Fruit fly (Drosophila melanogaster): ENCODE data around the gene CG31635.

Gene CG31635

DNA sequence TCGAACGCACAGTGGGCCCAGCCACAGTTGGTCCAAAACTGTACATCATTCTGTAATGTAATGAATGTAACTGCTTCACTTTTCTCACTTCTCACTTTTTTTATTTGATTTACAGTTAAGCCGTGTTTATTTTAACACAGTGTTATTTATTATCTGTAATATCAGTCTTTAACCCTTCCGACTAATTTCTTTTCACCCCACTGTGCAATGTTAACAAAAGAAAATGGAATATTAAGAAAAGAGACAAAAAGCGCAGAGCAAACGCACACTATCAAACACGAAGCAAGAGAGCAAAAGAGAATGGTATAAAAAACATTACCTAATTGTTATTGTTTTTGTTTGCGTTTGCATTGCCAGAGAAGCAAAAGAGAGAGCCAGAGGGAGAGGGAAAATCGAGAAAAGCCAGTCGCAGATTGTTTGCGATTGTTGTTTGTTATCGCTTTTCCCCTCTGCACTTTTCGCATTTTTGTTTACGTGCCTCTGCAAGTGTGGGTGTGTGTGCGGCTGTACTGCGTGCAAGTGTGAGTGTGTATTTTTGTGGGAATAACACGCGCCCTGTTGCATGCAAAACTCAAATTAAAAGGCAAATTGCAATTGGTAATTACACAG is 1.7 kb downstream of the CG31635 start (continued):
- TF ChIP-seq CG6272 (GFP tag; IDR thresholded peaks at IDR 0.05): peak; percentile 93
- peak; percentile 97 for TF ChIP-seq Pdp1 (GFP tag; optimal IDR thresholded peaks at IDR 0.05)
- peak; percentile 98 for TF ChIP-seq CG32767 (GFP tag; IDR thresholded peaks at IDR 0.05)
- peak; percentile 97 for TF ChIP-seq chm (GFP tag; IDR thresholded peaks at IDR 0.05)
- TF ChIP-seq pita (GFP tag; optimal IDR thresholded peaks at IDR 0.05): no peak
- TF ChIP-seq CG11398 (GFP tag; optimal IDR thresholded peaks at IDR 0.05): peak; percentile 99
- peak; percentile 95 for TF ChIP-seq CG8359 (GFP tag; optimal IDR thresholded peaks at IDR 0.05; ENCODE audit: borderline replicate concordance)
- TF ChIP-seq esg (GFP tag; conservative IDR thresholded peaks at IDR 0.05): peak; percentile 96
- TF ChIP-seq CG12744 (GFP tag; optimal IDR thresholded peaks at IDR 0.05): peak; percentile 97
- TF ChIP-seq Xrp1 (GFP tag; IDR thresholded peaks at IDR 0.05): peak; percentile 98
- peak; percentile 95 for TF ChIP-seq jigr1 (GFP tag; IDR thresholded peaks at IDR 0.05)
- peak; percentile 97 for TF ChIP-seq CG3281 (GFP tag; optimal IDR thresholded peaks at IDR 0.05)
- TF ChIP-seq slp2 (GFP tag; optimal IDR thresholded peaks at IDR 0.05): peak; percentile 98
- peak; percentile 99 for TF ChIP-seq odd (GFP tag; optimal IDR thresholded peaks at IDR 0.05)
- TF ChIP-seq CG1647 (GFP tag; optimal IDR thresholded peaks at IDR 0.05): peak; percentile 97
- peak; percentile 98 for TF ChIP-seq CG2120 (GFP tag; optimal IDR thresholded peaks at IDR 0.05)
- peak in 1 of 3 experiments; percentile 97 for TF ChIP-seq lola (GFP tag; optimal IDR thresholded peaks at IDR 0.05)
- TF ChIP-seq Lhr (GFP tag; optimal IDR thresholded peaks at IDR 0.05): peak; percentile 95
- peak; percentile 98 for TF ChIP-seq nau (GFP tag; optimal IDR thresholded peaks at IDR 0.05)
- peak; percentile 96 for TF ChIP-seq cwo (GFP tag; optimal IDR thresholded peaks at IDR 0.05)
- peak; percentile 84; the same call in 2 of the 3 replicates for TF ChIP-seq CG11560 (tag; IDR thresholded peaks at IDR 0.05)
- peak; percentile 96 for TF ChIP-seq NFAT (GFP tag; IDR thresholded peaks at IDR 0.05)
- TF ChIP-seq TFAM (GFP tag; optimal IDR thresholded peaks at IDR 0.05): peak; percentile 95
- TF ChIP-seq wek (GFP tag; optimal IDR thresholded peaks at IDR 0.05): peak; percentile 96
- TF ChIP-seq ken (GFP tag; IDR thresholded peaks at IDR 0.05): peak; percentile 96
- peak; percentile 95 for TF ChIP-seq trh (GFP tag; optimal IDR thresholded peaks at IDR 0.05)
- TF ChIP-seq dimm (GFP tag; IDR thresholded peaks at IDR 0.05): peak; percentile 92
- TF ChIP-seq HHEX (GFP tag; optimal IDR thresholded peaks at IDR 0.05): peak; percentile 98
- peak; percentile 91 for TF ChIP-seq CG10274 (GFP tag; optimal IDR thresholded peaks at IDR 0.05)
- peak; percentile 98 to 99 for TF ChIP-seq dpn (GFP tag; optimal IDR thresholded peaks at IDR 0.05)
- peak; percentile 97 for TF ChIP-seq D19A (tag; optimal IDR thresholded peaks at IDR 0.05)
- TF ChIP-seq MTF-1 (GFP tag; optimal IDR thresholded peaks at IDR 0.05; ENCODE audit: borderline replicate concordance): peak; percentile 96
- TF ChIP-seq CG4617 (GFP tag; optimal IDR thresholded peaks at IDR 0.05; ENCODE audit: borderline replicate concordance): peak; percentile 97
- peak; percentile 59; the same call in 1 of the 2 replicates for TF ChIP-seq sna (GFP tag; IDR thresholded peaks at IDR 0.05; ENCODE audit: partially characterized antibody)
- peak; percentile 98 for TF ChIP-seq CG8944 (GFP tag; optimal IDR thresholded peaks at IDR 0.05)
- peak; percentile 98 for TF ChIP-seq CG13624 (GFP tag; optimal IDR thresholded peaks at IDR 0.05)
- TF ChIP-seq Side (GFP tag; optimal IDR thresholded peaks at IDR 0.05): peak; percentile 98
- TF ChIP-seq nom (GFP tag; optimal IDR thresholded peaks at IDR 0.05): peak; percentile 84
- TF ChIP-seq CG10565 (GFP tag; optimal IDR thresholded peaks at IDR 0.05): peak; percentile 95
- TF ChIP-seq CG7556 (GFP tag; optimal IDR thresholded peaks at IDR 0.05): peak; percentile 98
- TF ChIP-seq CG6689 (GFP tag; IDR thresholded peaks at IDR 0.05): peak; percentile 98
- TF ChIP-seq kah (GFP tag; optimal IDR thresholded peaks at IDR 0.05): peak; percentile 96
- TF ChIP-seq CG12659 (GFP tag; optimal IDR thresholded peaks at IDR 0.05): peak; percentile 98
- TF ChIP-seq Mad (GFP tag; optimal IDR thresholded peaks at IDR 0.05): peak; percentile 98
- TF ChIP-seq Bteb2 (GFP tag; optimal IDR thresholded peaks at IDR 0.05): peak; percentile 98
- TF ChIP-seq fd102C (GFP tag; optimal IDR thresholded peaks at IDR 0.05): peak; percentile 93
- TF ChIP-seq bab2 (GFP tag; optimal IDR thresholded peaks at IDR 0.05): peak; percentile 99
- peak; percentile 99 for TF ChIP-seq CG17568 (GFP tag; optimal IDR thresholded peaks at IDR 0.05)
- peak; percentile 96 for TF ChIP-seq wor (GFP tag; IDR thresholded peaks at IDR 0.05)

Data from whole organism, embryonic.